Worm (Caenorhabditis elegans) whole organism, L1 larva: ENCODE measurements around the gene frpr-21.

Experiments
- C04F5.9 ChIP-seq: sonication (generic microtip); optimal IDR thresholded peaks from 2 replicates; lab custom pipeline; 2016; ENCODE audit warnings: missing genetic modification characterization, missing compliant biosample characterization
- C16A3.4 ChIP-seq: fragments of 150-350 bp; optimal IDR thresholded peaks from 2 replicates; lab custom pipeline; 2014; ENCODE audit warnings: missing biosample characterization, missing genetic modification characterization
- C34B4.2 ChIP-seq: sonication (generic microtip); optimal IDR thresholded peaks from 2 replicates; lab custom pipeline; 2017; ENCODE audit warnings: mild to moderate bottlenecking, missing genetic modification characterization, missing compliant biosample characterization
- F16B12.6 ChIP-seq: fragments of 150-350 bp; optimal IDR thresholded peaks from 2 replicates; lab custom pipeline; 2014; ENCODE audit warnings: missing biosample characterization, missing genetic modification characterization
- Y116A8C.19 ChIP-seq: sonication (generic microtip); optimal IDR thresholded peaks from 2 replicates; lab custom pipeline; 2016; ENCODE audit warnings: missing compliant biosample characterization, missing genetic modification characterization, borderline replicate concordance
- blmp-1 ChIP-seq: fragments of 150-350 bp; optimal IDR thresholded peaks from 2 replicates; lab custom pipeline; 2014; ENCODE audit warnings: missing biosample characterization, missing genetic modification characterization
- ceh-63 ChIP-seq: fragments of 200-800 bp; sonication (Bioruptor generic); optimal IDR thresholded peaks from 2 replicates; lab custom pipeline; 2018; ENCODE audit warnings: mild to moderate bottlenecking, missing genetic modification characterization, missing compliant biosample characterization
- ceh-82 ChIP-seq, 3 experiments: fragments of 150-350 bp in 1 of 3; sonication (generic microtip) in 2 of 3; optimal IDR thresholded peaks; 2 replicates each; lab custom pipeline; 2014 to 2017; ENCODE audit warnings: missing biosample characterization in 3 of 3, missing genetic modification characterization in 3 of 3
- ceh-90 ChIP-seq: sonication (generic microtip); optimal IDR thresholded peaks from 2 replicates; lab custom pipeline; 2016; ENCODE audit warnings: missing genetic modification characterization, missing compliant biosample characterization
- dpl-1 ChIP-seq, 3 experiments: fragments of 150-350 bp in 2 of 3; sonication (generic microtip) in 1 of 3; optimal IDR thresholded peaks; 2 replicates each; lab custom pipeline; 2014 to 2017; ENCODE audit warnings: missing biosample characterization in 3 of 3, missing genetic modification characterization in 3 of 3, missing genetic modification reagents in 3 of 3
- dsc-1 ChIP-seq: sonication (generic microtip); optimal IDR thresholded peaks from 2 replicates; lab custom pipeline; 2016; ENCODE audit warnings: mild to moderate bottlenecking, missing genetic modification characterization, missing compliant biosample characterization
- efl-1 ChIP-seq, 4 experiments: fragments of 150-350 bp; optimal IDR thresholded peaks in 3 of 4; peaks in 1 of 4; 1 replicate in 1 of 4; 2 replicates in 3 of 4; lab custom pipeline; 2014; ENCODE audit warnings: missing biosample characterization in 2 of 4, missing genetic modification characterization in 2 of 4, missing genetic modification reagents in 2 of 4
- egl-13 ChIP-seq: sonication (generic microtip); optimal IDR thresholded peaks from 2 replicates; lab custom pipeline; 2016; ENCODE audit warnings: missing genotype, missing genetic modification reagents, missing genetic modification characterization, missing compliant biosample characterization
- elt-2 ChIP-seq: sonication (generic microtip); optimal IDR thresholded peaks from 2 replicates; lab custom pipeline; 2016; ENCODE audit warnings: missing genetic modification characterization, mild to moderate bottlenecking, inconsistent platforms, missing compliant biosample characterization, missing genetic modification reagents
- fkh-4 ChIP-seq: sonication (generic microtip); optimal IDR thresholded peaks from 2 replicates; lab custom pipeline; 2016; ENCODE audit warnings: missing compliant biosample characterization, missing genetic modification characterization, borderline replicate concordance
- fkh-8 ChIP-seq: sonication (generic microtip); optimal IDR thresholded peaks from 2 replicates; lab custom pipeline; 2016; ENCODE audit warnings: mild to moderate bottlenecking, missing genetic modification characterization, missing compliant biosample characterization
- fos-1 ChIP-seq: fragments of 150-350 bp; optimal IDR thresholded peaks from 2 replicates; lab custom pipeline; 2014; ENCODE audit warnings: missing biosample characterization, missing genetic modification characterization
- irx-1 ChIP-seq: sonication (generic microtip); optimal IDR thresholded peaks from 2 replicates; lab custom pipeline; 2016; ENCODE audit warnings: missing genetic modification characterization, missing compliant biosample characterization
- isw-1 ChIP-seq: fragments of 200-800 bp; sonication (Bioruptor generic); IDR thresholded peaks from 2 replicates; pipeline ENCODE4 v1.3.6; 2022; ENCODE audit warnings: missing genetic modification characterization, missing compliant biosample characterization
- lin-13 ChIP-seq: fragments of 150-350 bp; optimal IDR thresholded peaks from 2 replicates; lab custom pipeline; 2014; ENCODE audit warnings: missing biosample characterization, missing genetic modification reagents, missing genetic modification characterization
- lin-14 ChIP-seq: fragments of 200-800 bp; sonication (Bioruptor generic); optimal IDR thresholded peaks from 2 replicates; lab custom pipeline; 2018; ENCODE audit warnings: mild to moderate bottlenecking, missing genetic modification characterization, moderate library complexity, missing compliant biosample characterization
- lin-15B ChIP-seq: fragments of 150-350 bp; sonication (generic microtip); optimal IDR thresholded peaks from 3 replicates; lab custom pipeline; 2014; ENCODE audit warnings: missing biosample characterization, missing genetic modification characterization
- lin-35 ChIP-seq, 2 experiments: fragments of 150-350 bp; optimal IDR thresholded peaks; 2 replicates each; lab custom pipeline; 2014; ENCODE audit warnings: missing biosample characterization in 2 of 2, missing genetic modification characterization in 2 of 2, missing genetic modification reagents in 2 of 2
- lin-39 ChIP-seq: fragments of 150-350 bp; optimal IDR thresholded peaks from 2 replicates; lab custom pipeline; 2014; ENCODE audit warnings: missing biosample characterization, missing genetic modification reagents, missing genetic modification characterization
- lir-3 ChIP-seq: sonication (generic microtip); optimal IDR thresholded peaks from 2 replicates; lab custom pipeline; 2016; ENCODE audit warnings: mild to moderate bottlenecking, missing genetic modification characterization, moderate library complexity, missing compliant biosample characterization; ENCODE audit not compliant: poor library complexity
- lsy-2 ChIP-seq, 2 experiments: fragments of 150-350 bp; optimal IDR thresholded peaks; 2 replicates each; lab custom pipeline; 2014; ENCODE audit warnings: missing biosample characterization in 2 of 2, missing genetic modification characterization in 2 of 2
- mdl-1 ChIP-seq, 2 experiments: fragments of 150-350 bp; optimal IDR thresholded peaks; 2 replicates each; lab custom pipeline; 2014 to 2017; ENCODE audit warnings: missing biosample characterization in 2 of 2, missing genetic modification characterization in 2 of 2, inconsistent platforms in 1 of 2
- mef-2 ChIP-seq: fragments of 150-350 bp; optimal IDR thresholded peaks from 2 replicates; lab custom pipeline; 2014; ENCODE audit warnings: missing biosample characterization, missing genetic modification characterization
- mep-1 ChIP-seq: fragments of 150-350 bp; optimal IDR thresholded peaks from 2 replicates; lab custom pipeline; 2014; ENCODE audit warnings: missing biosample characterization, missing genetic modification characterization
- nhr-19 ChIP-seq: fragments of 200-800 bp; sonication (Bioruptor generic); conservative IDR thresholded peaks from 2 replicates; pipeline ENCODE4 v1.3.6; 2022; ENCODE audit warnings: missing genetic modification characterization, missing compliant biosample characterization
- nhr-20 ChIP-seq: sonication (generic microtip); optimal IDR thresholded peaks from 2 replicates; lab custom pipeline; 2016; ENCODE audit warnings: mild to moderate bottlenecking, missing genetic modification characterization, missing compliant biosample characterization
- nhr-47 ChIP-seq: sonication (generic microtip); optimal IDR thresholded peaks from 2 replicates; lab custom pipeline; 2016; ENCODE audit warnings: mild to moderate bottlenecking, missing genetic modification characterization, moderate library complexity, missing compliant biosample characterization
- nhr-76 ChIP-seq: sonication (generic microtip); optimal IDR thresholded peaks from 2 replicates; lab custom pipeline; 2017; ENCODE audit warnings: missing biosample characterization, missing genetic modification characterization
- nhr-85 ChIP-seq: sonication (generic microtip); peaks from one replicate; lab custom pipeline; 2016; ENCODE audit warnings: missing genetic modification characterization, inconsistent platforms, missing compliant biosample characterization
- nhr-90 ChIP-seq: sonication (generic microtip); optimal IDR thresholded peaks from 2 replicates; lab custom pipeline; 2016; ENCODE audit warnings: mild to moderate bottlenecking, missing genetic modification characterization, missing compliant biosample characterization; ENCODE audit not compliant: poor library complexity
- pax-3 ChIP-seq: fragments of 200-800 bp; sonication (Bioruptor generic); optimal IDR thresholded peaks from 2 replicates; lab custom pipeline; 2018; ENCODE audit warnings: mild to moderate bottlenecking, missing genetic modification characterization, moderate library complexity, missing compliant biosample characterization
- rnt-1 ChIP-seq: sonication (generic microtip); optimal IDR thresholded peaks from 2 replicates; lab custom pipeline; 2016; ENCODE audit warnings: mild to moderate bottlenecking, missing genetic modification characterization, moderate library complexity, missing compliant biosample characterization
- snpc-4 ChIP-seq: fragments of 150-350 bp; optimal IDR thresholded peaks from 2 replicates; lab custom pipeline; 2014; ENCODE audit warnings: missing biosample characterization, missing genetic modification characterization
- snu-23 ChIP-seq: sonication (generic microtip); optimal IDR thresholded peaks from 2 replicates; lab custom pipeline; 2016; ENCODE audit warnings: missing genetic modification characterization, missing compliant biosample characterization
- sox-4 ChIP-seq: sonication (generic microtip); optimal IDR thresholded peaks from 2 replicates; lab custom pipeline; 2016; ENCODE audit warnings: missing genetic modification characterization, missing compliant biosample characterization
- sptf-1 ChIP-seq: fragments of 150-350 bp; optimal IDR thresholded peaks from 2 replicates; lab custom pipeline; 2014; ENCODE audit warnings: missing biosample characterization, missing genetic modification characterization
- sup-37 ChIP-seq: fragments of 200-800 bp; sonication (Bioruptor generic); optimal IDR thresholded peaks from 2 replicates; lab custom pipeline; 2018; ENCODE audit warnings: mild to moderate bottlenecking, missing genetic modification characterization, missing compliant biosample characterization
- swsn-7 ChIP-seq: sonication (generic microtip); optimal IDR thresholded peaks from 2 replicates; lab custom pipeline; 2016; ENCODE audit warnings: missing genetic modification characterization, missing compliant biosample characterization
- tbx-2 ChIP-seq: sonication (generic microtip); optimal IDR thresholded peaks from 2 replicates; lab custom pipeline; 2016; ENCODE audit warnings: missing genetic modification characterization, missing compliant biosample characterization
- tlp-1 ChIP-seq: fragments of 150-350 bp; optimal IDR thresholded peaks from 2 replicates; lab custom pipeline; 2014; ENCODE audit warnings: missing biosample characterization, missing genetic modification characterization
- unc-130 ChIP-seq: fragments of 150-350 bp; optimal IDR thresholded peaks from 2 replicates; lab custom pipeline; 2017; ENCODE audit warnings: missing biosample characterization, missing genetic modification characterization, inconsistent platforms
- unc-62 ChIP-seq: fragments of 150-350 bp; optimal IDR thresholded peaks from 2 replicates; lab custom pipeline; 2014; ENCODE audit warnings: missing biosample characterization, missing genetic modification reagents, missing genetic modification characterization
- unc-86 ChIP-seq: sonication (generic microtip); optimal IDR thresholded peaks from 2 replicates; lab custom pipeline; 2016; ENCODE audit warnings: missing genetic modification characterization, missing compliant biosample characterization
- unc-98 ChIP-seq: fragments of 200-800 bp; sonication (Bioruptor generic); IDR thresholded peaks from 2 replicates; pipeline ENCODE4 v1.3.6; 2022; ENCODE audit warnings: missing genetic modification characterization, missing compliant biosample characterization
- xbp-1 ChIP-seq: sonication (generic microtip); optimal IDR thresholded peaks from 2 replicates; lab custom pipeline; 2016; ENCODE audit warnings: missing genetic modification characterization, missing compliant biosample characterization
- zip-4 ChIP-seq: fragments of 200-800 bp; sonication (Bioruptor generic); optimal IDR thresholded peaks from 2 replicates; lab custom pipeline; 2018; ENCODE audit warnings: mild to moderate bottlenecking, missing genetic modification characterization, moderate library complexity, missing compliant biosample characterization
- ztf-4 ChIP-seq: fragments of 150-350 bp; optimal IDR thresholded peaks from 2 replicates; lab custom pipeline; 2014; ENCODE audit warnings: missing biosample characterization, missing genetic modification characterization

frpr-21 gene

DNA sequence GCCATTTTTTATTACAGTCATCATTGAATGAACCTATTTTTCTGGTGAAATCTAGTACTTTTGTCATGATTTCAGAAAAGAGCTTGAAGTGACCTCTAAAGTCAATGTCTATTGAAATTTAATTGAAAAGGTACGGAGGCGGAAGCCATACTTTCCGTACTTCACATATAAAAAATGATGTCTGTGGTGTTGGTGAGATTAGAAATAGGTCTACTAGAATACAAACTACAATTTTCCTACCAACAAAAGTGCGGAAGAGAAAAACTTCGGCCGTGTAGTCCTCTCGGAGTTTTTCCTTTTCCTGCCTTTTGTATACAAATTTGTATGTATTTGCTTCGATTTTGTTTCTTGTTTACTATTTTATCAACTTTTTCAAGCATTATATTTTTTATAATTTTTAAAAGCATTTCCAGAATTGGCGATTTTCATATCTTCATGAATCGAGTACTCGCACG is 26.5 kb downstream of the frpr-21 start, which contains the start of gene T09F3.4:
Gene T09F3.4 (plus strand): TSS at position 405 of the 455 bp plus-strand sequence.
- TF ChIP-seq C16A3.4 (peak; percentile 38), rnt-1 (peak; percentile 96), mef-2 (no peak), unc-98 (GFP tag; lab: Robert Waterston, UW) (no peak; the same call in 1 of the 2 replicates), sup-37 (GFP tag; lab: Kevin White, UChicago) (no peak), Y116A8C.19 (tag; lab: Kevin White, UChicago) (peak; percentile 33), unc-86 (tag; lab: Kevin White, UChicago) (peak; percentile 26), blmp-1 (tag; lab: Kevin White, UChicago) (peak; percentile 58), isw-1 (GFP tag; lab: Robert Waterston, UW) (peak; percentile 48), ceh-82 (tag; optimal IDR thresholded peaks at IDR 0.05; lab: Kevin White, UChicago) (peak in 1 of 3 experiments; percentile 38), swsn-7 (tag; lab: Kevin White, UChicago) (peak; percentile 77), nhr-85 (peak; percentile 89), lsy-2 (tag; optimal IDR thresholded peaks at IDR 0.05; lab: Kevin White, UChicago) (peak; percentile 72 to 76), mep-1 (tag; lab: Kevin White, UChicago) (peak; percentile 72), ceh-90 (peak; percentile 86), C04F5.9 (tag; lab: Kevin White, UChicago) (peak; percentile 74), sox-4 (tag; lab: Kevin White, UChicago) (peak; percentile 84), egl-13 (tag; lab: Kevin White, UChicago) (peak; percentile 68), nhr-19 (peak; percentile 75), tlp-1 (no peak), ztf-4 (tag; lab: Kevin White, UChicago) (peak; percentile 0), lin-14 (GFP tag; lab: Kevin White, UChicago) (peak; percentile 71), mdl-1 (tag; optimal IDR thresholded peaks at IDR 0.05; lab: Kevin White, UChicago) (no peak), fos-1 (tag; lab: Kevin White, UChicago) (no peak), dpl-1 (GFP tag; optimal IDR thresholded peaks at IDR 0.05; lab: Kevin White, UChicago) (peak; percentile 44 to 68 (median 60)), lin-15B (tag; lab: Kevin White, UChicago) (peak; percentile 28), unc-62 (no peak), nhr-76 (tag; lab: Kevin White, UChicago) (no peak), tbx-2 (tag; lab: Kevin White, UChicago) (peak; percentile 82), sptf-1 (tag; lab: Kevin White, UChicago) (no peak), F16B12.6 (tag; lab: Kevin White, UChicago) (peak; percentile 23), lir-3 (tag; lab: Kevin White, UChicago) (peak; percentile 92), zip-4 (GFP tag; lab: Kevin White, UChicago) (no peak), lin-13 (GFP tag; lab: Kevin White, UChicago) (peak; percentile 10), ceh-63 (GFP tag; lab: Kevin White, UChicago) (no peak), fkh-4 (tag; lab: Kevin White, UChicago) (peak; percentile 91), nhr-20 (tag; lab: Kevin White, UChicago) (peak; percentile 92), unc-130 (peak; percentile 44), C34B4.2 (tag; lab: Kevin White, UChicago) (no peak), lin-35 (GFP tag; optimal IDR thresholded peaks at IDR 0.05; lab: Kevin White, UChicago) (peak; percentile 58 to 66), xbp-1 (tag; lab: Kevin White, UChicago) (peak; percentile 78), fkh-8 (peak; percentile 59), pax-3 (tag; lab: Kevin White, UChicago) (peak; percentile 76), elt-2 (tag; lab: Kevin White, UChicago) (peak; percentile 56), irx-1 (peak; percentile 82), snu-23 (GFP tag; lab: Kevin White, UChicago) (peak; percentile 79), nhr-47 (tag; lab: Kevin White, UChicago) (peak; percentile 81), lin-39 (tag; lab: Kevin White, UChicago) (peak; percentile 31), dsc-1 (tag; lab: Kevin White, UChicago) (peak; percentile 83), nhr-90 (tag; lab: Kevin White, UChicago) (peak; percentile 82), snpc-4 (peak; percentile 37), efl-1 (optimal IDR thresholded peaks at IDR 0.05; lab: Kevin White, UChicago) (peak; percentile 58 to 66), efl-1 (GFP tag; optimal IDR thresholded peaks at IDR 0.05 in 1 of 2; lab: Kevin White, UChicago) (peak; percentile 59 to 95)
